Worm (Caenorhabditis elegans): ENCODE results near the gene T25F10.3.
A peak's percentile ranks its signal among the peaks of the same experiment; 100 is the strongest.

T25F10.3 gene

DNA sequence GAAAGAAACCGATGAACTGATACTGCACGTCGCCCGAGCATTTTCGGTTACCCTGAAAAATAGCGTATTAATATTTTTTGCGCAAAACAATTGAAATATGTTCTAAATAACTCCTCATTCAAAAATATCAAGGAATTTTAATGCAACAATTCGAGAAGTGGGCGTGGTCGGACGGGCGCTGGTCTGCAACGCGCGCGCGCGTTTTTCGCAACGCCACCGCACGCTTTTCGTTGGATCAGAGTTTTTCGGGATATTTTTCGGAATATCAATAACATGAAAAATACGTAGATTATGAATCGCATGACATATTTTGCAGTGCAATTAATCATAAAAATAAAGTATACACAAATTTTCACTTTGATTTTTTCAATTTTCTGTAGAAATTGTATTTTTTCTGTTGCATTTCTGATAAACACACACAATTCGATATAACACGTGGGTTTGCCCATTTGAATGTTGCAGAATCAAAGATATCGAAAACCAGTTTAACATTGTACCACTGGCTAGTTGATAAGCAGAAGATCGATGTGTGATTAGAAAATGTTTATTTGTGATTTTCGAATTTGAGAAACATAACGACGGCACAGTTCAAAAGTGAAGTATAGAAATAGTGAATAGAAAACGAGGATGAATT lies 35.7 kb upstream of the T25F10.3 start, which contains the start of gene dlst-1 (continued):
- TF ChIP-seq ceh-9 (tag; optimal IDR thresholded peaks at IDR 0.05): no peak
- TF ChIP-seq rnt-1 (tag; optimal IDR thresholded peaks at IDR 0.05): peak; percentile 35
- peak; percentile 73 for TF ChIP-seq pat-9 (tag; optimal IDR thresholded peaks at IDR 0.05)
- peak; percentile 14 for TF ChIP-seq K09A11.1 (tag; optimal IDR thresholded peaks at IDR 0.05; ENCODE audit: insufficient read depth)
- TF ChIP-seq nhr-11 (tag; optimal IDR thresholded peaks at IDR 0.05): no peak
- TF ChIP-seq ztf-16 (tag; optimal IDR thresholded peaks at IDR 0.05): peak; percentile 56
- no peak for TF ChIP-seq mec-3 (tag; optimal IDR thresholded peaks at IDR 0.05; ENCODE audit: borderline replicate concordance)
- peak; percentile 48 for TF ChIP-seq ceh-14 (tag; optimal IDR thresholded peaks at IDR 0.05)
- no peak for TF ChIP-seq ceh-24 (tag; optimal IDR thresholded peaks at IDR 0.05)
- TF ChIP-seq ref-2 (tag; optimal IDR thresholded peaks at IDR 0.05): no peak
- TF ChIP-seq pag-3 (tag; optimal IDR thresholded peaks at IDR 0.05; ENCODE audit: borderline replicate concordance): no peak
- TF ChIP-seq fax-1 (tag; optimal IDR thresholded peaks at IDR 0.05): peak; percentile 49
- no peak for TF ChIP-seq npax-4 (tag; optimal IDR thresholded peaks at IDR 0.05)
- no peak for TF ChIP-seq pros-1 (tag; optimal IDR thresholded peaks at IDR 0.05)
- peak; percentile 62 for TF ChIP-seq madf-2 (tag; optimal IDR thresholded peaks at IDR 0.05)
- no peak for TF ChIP-seq dve-1 (tag; optimal IDR thresholded peaks at IDR 0.05)
- TF ChIP-seq unc-3 (GFP tag; conservative IDR thresholded peaks at IDR 0.05): no peak
- TF ChIP-seq unc-3 (tag; optimal IDR thresholded peaks at IDR 0.05): peak; percentile 40
- peak; percentile 14 for TF ChIP-seq hlh-6 (tag; optimal IDR thresholded peaks at IDR 0.05)
- TF ChIP-seq sdc-2 (tag; optimal IDR thresholded peaks at IDR 0.05): peak; percentile 23
- TF ChIP-seq unc-86 (tag; optimal IDR thresholded peaks at IDR 0.05): no peak
- TF ChIP-seq pha-4 (tag; optimal IDR thresholded peaks at IDR 0.05): no peak
- peak; percentile 42 for TF ChIP-seq fkh-6 (tag; optimal IDR thresholded peaks at IDR 0.05)
- TF ChIP-seq sox-4 (tag; optimal IDR thresholded peaks at IDR 0.05): peak; percentile 45
- no peak for TF ChIP-seq unc-42 (tag; optimal IDR thresholded peaks at IDR 0.05)
- TF ChIP-seq C38D4.7 (GFP tag; optimal IDR thresholded peaks at IDR 0.05): peak; percentile 23
- TF ChIP-seq ceh-45 (GFP tag; IDR thresholded peaks at IDR 0.05): no peak
- TF ChIP-seq pax-1 (tag; optimal IDR thresholded peaks at IDR 0.05): no peak
- peak; percentile 36 for TF ChIP-seq C08G9.2 (tag; optimal IDR thresholded peaks at IDR 0.05)
- TF ChIP-seq K02D7.2 (tag; optimal IDR thresholded peaks at IDR 0.05): peak; percentile 46
- peak; percentile 42 for TF ChIP-seq ceh-19 (GFP tag; optimal IDR thresholded peaks at IDR 0.05)
- no peak for TF ChIP-seq ceh-2 (tag; optimal IDR thresholded peaks at IDR 0.05)
- no peak for TF ChIP-seq unc-55 (GFP tag; optimal IDR thresholded peaks at IDR 0.05)
- no peak for TF ChIP-seq hlh-13 (GFP tag; optimal IDR thresholded peaks at IDR 0.05)
- TF ChIP-seq hlh-30 (tag; optimal IDR thresholded peaks at IDR 0.05; ENCODE audit: insufficient read depth): no peak
- TF ChIP-seq syd-9 (tag; optimal IDR thresholded peaks at IDR 0.05): peak; percentile 17
- peak; percentile 51 for TF ChIP-seq F13H6.1 (tag; optimal IDR thresholded peaks at IDR 0.05)
- TF ChIP-seq dmd-4 (tag; optimal IDR thresholded peaks at IDR 0.05; ENCODE audit: borderline replicate concordance): no peak

DNA sequence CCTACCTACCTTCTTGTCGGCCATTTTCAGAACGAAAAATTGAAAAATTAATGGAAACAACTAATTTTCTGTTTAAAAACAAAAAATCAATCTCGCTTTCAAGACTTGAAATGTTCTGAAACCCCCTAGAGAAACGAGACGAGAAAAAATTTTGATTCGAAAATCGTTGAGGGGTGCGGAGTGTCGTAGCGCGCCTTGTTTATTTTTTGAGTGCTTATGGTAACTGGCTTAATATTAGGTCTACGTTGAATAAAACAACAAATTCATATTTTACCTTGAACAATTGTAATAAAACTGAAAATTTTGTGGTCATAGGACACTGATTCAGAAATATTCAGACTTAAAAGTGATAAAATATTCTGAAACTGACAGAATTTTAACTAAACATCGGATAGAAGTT lies 34.4 kb upstream of the T25F10.3 start, which contains the start of gene sna-1:
Gene sna-1, minus strand, starts transcription at position 218 of the 400 bp plus-strand sequence.
- TF ChIP-seq ref-2 (tag; optimal IDR thresholded peaks at IDR 0.05) (no peak), ahr-1 (tag; optimal IDR thresholded peaks at IDR 0.05) (no peak), pax-1 (tag; optimal IDR thresholded peaks at IDR 0.05) (no peak), nfya-1 (tag; optimal IDR thresholded peaks at IDR 0.05) (peak; percentile 15), elt-2 (tag; optimal IDR thresholded peaks at IDR 0.05) (no peak)
